Fruit fly (Drosophila melanogaster) whole organism, embryonic: ENCODE measurements around the gene Lamtor5.

Experiments used
- Antp ChIP-seq: fragments of 200-800 bp; sonication (Bioruptor generic); optimal IDR thresholded peaks from 3 replicates; lab custom pipeline; 2016; ENCODE audit warnings: missing biosample characterization, missing genetic modification characterization
- CG1024 ChIP-seq: fragments of 200-800 bp; sonication (Bioruptor generic); IDR thresholded peaks from 2 replicates; pipeline ENCODE4 v1.3.6; 2022; ENCODE audit warnings: missing biosample characterization, missing genetic modification characterization
- CG10267 ChIP-seq: fragments of 200-800 bp; sonication (Bioruptor generic); optimal IDR thresholded peaks from 2 replicates; lab custom pipeline; 2018; ENCODE audit warnings: missing biosample characterization, mild to moderate bottlenecking, missing genetic modification characterization, moderate library complexity
- CG11398 ChIP-seq: fragments of 200-800 bp; sonication (Bioruptor generic); optimal IDR thresholded peaks from 2 replicates; lab custom pipeline; 2016; ENCODE audit warnings: missing biosample characterization, missing genetic modification characterization
- CG1233 ChIP-seq: fragments of 200-800 bp; sonication (Bioruptor generic); optimal IDR thresholded peaks from 4 replicates; lab custom pipeline; 2018; ENCODE audit warnings: missing biosample characterization, mild to moderate bottlenecking, missing genetic modification characterization
- CG17186 ChIP-seq: fragments of 200-800 bp; sonication (Bioruptor generic); optimal IDR thresholded peaks from 3 replicates; lab custom pipeline; 2017; ENCODE audit warnings: missing biosample characterization, missing genetic modification reagents, missing genetic modification characterization
- CG17612 ChIP-seq: fragments of 200-800 bp; sonication (Bioruptor generic); IDR thresholded peaks from 2 replicates; pipeline ENCODE4 v1.3.6; 2022; ENCODE audit warnings: missing biosample characterization, missing genetic modification characterization
- CG1792 ChIP-seq: fragments of 200-800 bp; sonication (Bioruptor generic); optimal IDR thresholded peaks from 2 replicates; lab custom pipeline; 2016; ENCODE audit warnings: missing biosample characterization, missing genetic modification characterization
- CG31365 ChIP-seq: fragments of 200-800 bp; sonication (Bioruptor generic); optimal IDR thresholded peaks from 2 replicates; lab custom pipeline; 2018; ENCODE audit warnings: missing biosample characterization, mild to moderate bottlenecking, missing genetic modification characterization
- CG33213 ChIP-seq: fragments of 200-800 bp; sonication (Bioruptor generic); optimal IDR thresholded peaks from 3 replicates; lab custom pipeline; 2016; ENCODE audit warnings: missing biosample characterization, missing genetic modification characterization
- CG4282 ChIP-seq: fragments of 200-800 bp; sonication (Bioruptor generic); optimal IDR thresholded peaks from 2 replicates; lab custom pipeline; 2016; ENCODE audit warnings: missing biosample characterization, missing genetic modification characterization
- CG4360 ChIP-seq: fragments of 200-800 bp; sonication (Bioruptor generic); IDR thresholded peaks from 2 replicates; pipeline ENCODE4 v1.3.6; 2022; ENCODE audit warnings: missing biosample characterization, missing genetic modification characterization
- CG4424 ChIP-seq: fragments of 200-800 bp; sonication (Bioruptor generic); optimal IDR thresholded peaks from 3 replicates; lab custom pipeline; 2016; ENCODE audit warnings: missing biosample characterization, missing genetic modification characterization
- CG4617 ChIP-seq: fragments of 200-800 bp; sonication (Bioruptor generic); optimal IDR thresholded peaks from 3 replicates; lab custom pipeline; 2016; ENCODE audit warnings: missing biosample characterization, missing genetic modification characterization, borderline replicate concordance
- CG7839 ChIP-seq: fragments of 200-800 bp; sonication (Bioruptor generic); optimal IDR thresholded peaks from 3 replicates; lab custom pipeline; 2018; ENCODE audit warnings: missing biosample characterization, mild to moderate bottlenecking, missing genetic modification characterization, moderate library complexity
- CG8089 ChIP-seq: fragments of 200-800 bp; sonication (Bioruptor generic); optimal IDR thresholded peaks from 3 replicates; lab custom pipeline; 2016; ENCODE audit warnings: missing biosample characterization, missing genetic modification characterization
- CG9215 ChIP-seq: fragments of 200-800 bp; sonication (Bioruptor generic); IDR thresholded peaks from 2 replicates; pipeline ENCODE4 v1.3.6; 2022; ENCODE audit warnings: missing biosample characterization, missing genetic modification characterization
- CG9727 ChIP-seq: fragments of 200-800 bp; sonication (Bioruptor generic); optimal IDR thresholded peaks from 3 replicates; lab custom pipeline; 2017; ENCODE audit warnings: missing biosample characterization, mild to moderate bottlenecking, missing genetic modification characterization
- CG9797 ChIP-seq: fragments of 200-800 bp; sonication (Bioruptor generic); optimal IDR thresholded peaks from 3 replicates; lab custom pipeline; 2018; ENCODE audit warnings: missing biosample characterization, mild to moderate bottlenecking, missing genetic modification characterization
- H2.0 ChIP-seq: fragments of 200-800 bp; sonication (Bioruptor generic); IDR thresholded peaks from 2 replicates; pipeline ENCODE4 v1.3.6; 2022; ENCODE audit warnings: missing biosample characterization, missing genetic modification characterization
- HLH54F ChIP-seq: fragments of 200-800 bp; sonication (Bioruptor generic); optimal IDR thresholded peaks from 3 replicates; lab custom pipeline; 2016; ENCODE audit warnings: missing biosample characterization, missing genetic modification characterization
- Hmr ChIP-seq: fragments of 200-800 bp; sonication (Bioruptor generic); optimal IDR thresholded peaks from 3 replicates; lab custom pipeline; 2017; ENCODE audit warnings: mild to moderate bottlenecking, missing biosample characterization, missing genetic modification reagents, missing genetic modification characterization
- Lhr ChIP-seq: fragments of 200-800 bp; sonication (Bioruptor generic); optimal IDR thresholded peaks from 3 replicates; lab custom pipeline; 2017; ENCODE audit warnings: mild to moderate bottlenecking, missing biosample characterization, missing genetic modification reagents, missing genetic modification characterization
- Meics ChIP-seq: fragments of 200-800 bp; sonication (Bioruptor generic); optimal IDR thresholded peaks from 2 replicates; lab custom pipeline; 2017; ENCODE audit warnings: missing biosample characterization, mild to moderate bottlenecking, missing genetic modification characterization
- Side ChIP-seq: fragments of 200-800 bp; sonication (Bioruptor generic); optimal IDR thresholded peaks from 2 replicates; lab custom pipeline; 2016; ENCODE audit warnings: missing biosample characterization, missing genetic modification characterization
- Sry-δ ChIP-seq: fragments of 200-800 bp; sonication (Bioruptor generic); optimal IDR thresholded peaks from 2 replicates; lab custom pipeline; 2016; ENCODE audit warnings: missing biosample characterization, missing genetic modification characterization
- Trl ChIP-seq, 3 experiments: fragments of >200 bp in 2 of 3; fragments of 200-800 bp in 1 of 3; sonication (Bioruptor generic) in 1 of 3; optimal IDR thresholded peaks; 2 replicates in 1 of 3; 3 replicates in 2 of 3; lab custom pipeline; 2016 to 2017; ENCODE audit warnings: missing biosample characterization in 1 of 3, missing genetic modification characterization in 1 of 3
- Xbp1 ChIP-seq: fragments of 200-800 bp; sonication (Bioruptor generic); optimal IDR thresholded peaks from 3 replicates; lab custom pipeline; 2016; ENCODE audit warnings: missing biosample characterization, mild to moderate bottlenecking, missing genetic modification characterization
- bsh ChIP-seq, 2 experiments: fragments of 200-800 bp; sonication (Bioruptor generic); optimal IDR thresholded peaks; 2 replicates each; lab custom pipeline; 2017 to 2018; ENCODE audit warnings: mild to moderate bottlenecking in 2 of 2, missing biosample characterization in 2 of 2, missing genetic modification characterization in 2 of 2, moderate library complexity in 1 of 2
- btn ChIP-seq: fragments of 200-800 bp; sonication (Bioruptor generic); optimal IDR thresholded peaks from 2 replicates; lab custom pipeline; 2016; ENCODE audit warnings: missing biosample characterization, missing genetic modification characterization
- chm ChIP-seq: fragments of 200-800 bp; sonication (Bioruptor generic); IDR thresholded peaks from 2 replicates; pipeline ENCODE4 v1.3.6; 2022; ENCODE audit warnings: missing biosample characterization, missing genetic modification characterization
- dimm ChIP-seq: fragments of 200-800 bp; sonication (Bioruptor generic); IDR thresholded peaks from 2 replicates; pipeline ENCODE4 v1.3.6; 2022; ENCODE audit warnings: missing biosample characterization, missing genetic modification characterization
- dmrt99B ChIP-seq: fragments of 200-800 bp; sonication (Bioruptor generic); optimal IDR thresholded peaks from 2 replicates; lab custom pipeline; 2018; ENCODE audit warnings: missing biosample characterization, mild to moderate bottlenecking, missing genetic modification characterization, moderate library complexity
- emc ChIP-seq: fragments of 200-800 bp; sonication (Bioruptor generic); optimal IDR thresholded peaks from 2 replicates; lab custom pipeline; 2016; ENCODE audit warnings: missing biosample characterization, missing genetic modification characterization
- ewg ChIP-seq: fragments of 200-800 bp; sonication (Bioruptor generic); optimal IDR thresholded peaks from 3 replicates; lab custom pipeline; 2017; ENCODE audit warnings: mild to moderate bottlenecking, missing biosample characterization, missing genetic modification reagents, missing genetic modification characterization
- exex ChIP-seq: fragments of 200-800 bp; sonication (Bioruptor generic); optimal IDR thresholded peaks from 4 replicates; lab custom pipeline; 2018; ENCODE audit warnings: missing biosample characterization, mild to moderate bottlenecking, missing genetic modification characterization, moderate library complexity
- fd3F ChIP-seq: fragments of 200-800 bp; sonication (Bioruptor generic); optimal IDR thresholded peaks from 2 replicates; lab custom pipeline; 2018; ENCODE audit warnings: missing biosample characterization, mild to moderate bottlenecking, missing genetic modification characterization, moderate library complexity
- gsb-n ChIP-seq: fragments of 200-800 bp; sonication (Bioruptor generic); optimal IDR thresholded peaks from 3 replicates; lab custom pipeline; 2018; ENCODE audit warnings: missing biosample characterization, mild to moderate bottlenecking, missing genetic modification characterization
- insv ChIP-seq, 2 experiments: fragments of 200-800 bp; sonication (Bioruptor generic); optimal IDR thresholded peaks; 3 replicates each; lab custom pipeline; 2016 to 2018; ENCODE audit warnings: missing biosample characterization in 2 of 2, missing genetic modification characterization in 2 of 2
- inv ChIP-seq: fragments of 200-800 bp; sonication (Bioruptor generic); IDR thresholded peaks from 2 replicates; pipeline ENCODE4 v1.3.6; 2022; ENCODE audit warnings: missing biosample characterization, missing genetic modification characterization; ENCODE audit not compliant: partially characterized antibody
- knrl ChIP-seq: fragments of 200-800 bp; sonication (Bioruptor generic); IDR thresholded peaks from 3 replicates; pipeline ENCODE4 v1.3.6; 2022; ENCODE audit warnings: missing biosample characterization, missing genetic modification characterization; ENCODE audit not compliant: partially characterized antibody
- nerfin-2 ChIP-seq: fragments of 200-800 bp; sonication (Bioruptor generic); IDR thresholded peaks from 2 replicates; pipeline ENCODE4 v1.3.6; 2022; ENCODE audit warnings: missing biosample characterization, missing genetic modification characterization; ENCODE audit not compliant: partially characterized antibody
- sens ChIP-seq: fragments of 200-800 bp; sonication (Bioruptor generic); peaks from one replicate; lab custom pipeline; 2016; ENCODE audit warnings: missing biosample characterization, missing genetic modification characterization
- slou ChIP-seq: fragments of 200-800 bp; sonication (Bioruptor generic); optimal IDR thresholded peaks from 3 replicates; lab custom pipeline; 2016; ENCODE audit warnings: missing biosample characterization, missing genetic modification characterization
- stc ChIP-seq: fragments of 200-800 bp; sonication (Bioruptor generic); IDR thresholded peaks from 2 replicates; pipeline ENCODE4 v1.3.6; 2022; ENCODE audit warnings: missing biosample characterization, missing genetic modification characterization
- stwl ChIP-seq: fragments of 200-800 bp; sonication (Bioruptor generic); optimal IDR thresholded peaks from 3 replicates; lab custom pipeline; 2018; ENCODE audit warnings: missing biosample characterization, mild to moderate bottlenecking, missing genetic modification characterization, moderate library complexity
- tin ChIP-seq: fragments of 200-800 bp; sonication (Bioruptor generic); optimal IDR thresholded peaks from 3 replicates; lab custom pipeline; 2016; ENCODE audit warnings: missing biosample characterization, missing genetic modification characterization
- unpg ChIP-seq: fragments of 200-800 bp; sonication (Bioruptor generic); optimal IDR thresholded peaks from 3 replicates; lab custom pipeline; 2018; ENCODE audit warnings: missing biosample characterization, mild to moderate bottlenecking, missing genetic modification characterization, moderate library complexity
- wek ChIP-seq: fragments of 200-800 bp; sonication (Bioruptor generic); optimal IDR thresholded peaks from 3 replicates; lab custom pipeline; 2018; ENCODE audit warnings: missing biosample characterization, mild to moderate bottlenecking, missing genetic modification characterization, moderate library complexity
- zfh1 ChIP-seq: fragments of 200-800 bp; sonication (Bioruptor generic); IDR thresholded peaks from 3 replicates; pipeline ENCODE4 v1.3.6; 2022; ENCODE audit warnings: missing biosample characterization, missing genetic modification characterization

Gene Lamtor5

DNA sequence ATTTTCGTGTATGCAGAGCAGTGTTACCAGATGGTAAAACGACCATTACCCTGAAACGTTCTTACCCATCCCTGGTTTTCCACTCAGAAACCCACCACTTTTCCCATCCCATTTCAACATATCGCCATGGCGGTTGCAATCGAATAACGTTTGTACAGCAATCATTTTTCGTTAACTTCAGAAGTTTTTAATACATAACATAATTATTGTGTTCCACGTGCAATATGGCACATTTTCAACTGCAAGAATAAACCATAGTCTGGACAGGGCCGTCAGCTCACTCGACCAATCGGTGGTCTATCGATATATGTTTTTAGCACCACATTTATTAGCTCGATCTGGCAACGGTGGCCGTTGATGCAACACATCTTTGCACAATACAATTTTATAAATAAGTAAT lies 31.2 kb upstream of the Lamtor5 start, which contains the start of the genes trr and mRpL16 (continued):
- TF ChIP-seq Sry-δ (GFP tag; lab: Kevin White, UChicago): peak; percentile 80
- peak; percentile 12 for TF ChIP-seq CG33213
- no peak for TF ChIP-seq CG4424
- peak in 1 of 2 experiments; percentile 16 for TF ChIP-seq insv (GFP tag; optimal IDR thresholded peaks at IDR 0.05; lab: Kevin White, UChicago)
- peak; percentile 27 for TF ChIP-seq Side (GFP tag; lab: Kevin White, UChicago)
- peak; percentile 80 for TF ChIP-seq knrl
- no peak for TF ChIP-seq Antp (GFP tag; lab: Kevin White, UChicago)
- no peak for TF ChIP-seq CG7839 (tag; lab: Kevin White, UChicago)
- peak; percentile 60 for TF ChIP-seq CG10267 (tag; lab: Kevin White, UChicago)
- no peak for TF ChIP-seq wek
- peak; percentile 20 for TF ChIP-seq Xbp1 (GFP tag; lab: Kevin White, UChicago)
- TF ChIP-seq chm (GFP tag; lab: Robert Waterston, UW): no peak
- peak; percentile 1 for TF ChIP-seq fd3F (GFP tag; lab: Kevin White, UChicago)
- TF ChIP-seq bsh (GFP tag; optimal IDR thresholded peaks at IDR 0.05; lab: Kevin White, UChicago): peak in 1 of 2 experiments; percentile 33
- TF ChIP-seq tin: peak; percentile 32
- peak; percentile 41 for TF ChIP-seq CG1792 (GFP tag; lab: Kevin White, UChicago)
- peak; percentile 60 for TF ChIP-seq stwl (tag; lab: Kevin White, UChicago)
- TF ChIP-seq Trl (optimal IDR thresholded peaks at IDR 0.05; lab: Kevin White, UChicago): no peak
- peak; percentile 24 for TF ChIP-seq Trl (GFP tag; optimal IDR thresholded peaks at IDR 0.05; lab: Kevin White, UChicago)
- TF ChIP-seq Meics (GFP tag; lab: Kevin White, UChicago): no peak
- 0 out of 2 replicates have a peak, but pooled peaks have one; percentile 37 for TF ChIP-seq H2.0 (GFP tag; lab: Robert Waterston, UW)
- TF ChIP-seq CG1024: no peak
- TF ChIP-seq btn: no peak
- peak; percentile 32 for TF ChIP-seq CG17186 (GFP tag; lab: Kevin White, UChicago)
- TF ChIP-seq CG9215: peak; percentile 44; the same call in 1 of the 2 replicates
- no peak for TF ChIP-seq CG31365 (tag; lab: Kevin White, UChicago)
- no peak for TF ChIP-seq Lhr (GFP tag; lab: Kevin White, UChicago)
- peak; percentile 84 for TF ChIP-seq CG9797 (GFP tag; lab: Kevin White, UChicago)
- peak; percentile 51; the same call in 1 of the 2 replicates for TF ChIP-seq nerfin-2 (GFP tag; lab: Robert Waterston, UW)
- no peak for TF ChIP-seq dimm
- no peak for TF ChIP-seq slou (GFP tag; lab: Kevin White, UChicago)
- TF ChIP-seq CG17612: no peak
- no peak for TF ChIP-seq dmrt99B
- peak; percentile 37 for TF ChIP-seq CG4617 (GFP tag; lab: Kevin White, UChicago)
- TF ChIP-seq unpg: peak; percentile 39
- no peak for TF ChIP-seq gsb-n (tag; lab: Kevin White, UChicago)
- peak; percentile 86 for TF ChIP-seq sens (GFP tag; lab: Kevin White, UChicago)
- no peak for TF ChIP-seq exex
- TF ChIP-seq emc (GFP tag; lab: Kevin White, UChicago): no peak
- TF ChIP-seq CG4360 (GFP tag; lab: Robert Waterston, UW): no peak
- no peak for TF ChIP-seq CG8089 (GFP tag; lab: Kevin White, UChicago)
- peak; percentile 27 for TF ChIP-seq CG11398 (GFP tag; lab: Kevin White, UChicago)
- no peak for TF ChIP-seq stc (GFP tag; lab: Robert Waterston, UW)
- TF ChIP-seq ewg (GFP tag; lab: Kevin White, UChicago): peak; percentile 4
- no peak for TF ChIP-seq CG1233
- TF ChIP-seq inv (GFP tag; lab: Robert Waterston, UW): peak; percentile 58
- TF ChIP-seq CG9727 (GFP tag; lab: Kevin White, UChicago): peak; percentile 60
- TF ChIP-seq CG4282: no peak
- TF ChIP-seq HLH54F: peak; percentile 49
- TF ChIP-seq zfh1 (GFP tag; lab: Robert Waterston, UW): peak; percentile 43; the same call in 1 of the 3 replicates
- no peak for TF ChIP-seq Hmr
